Worm (Caenorhabditis elegans): ENCODE data around the gene zhit-1.

The zhit-1 gene

ce11 chrV:5596391-5597030 lies at the start of gene zhit-1:
Gene zhit-1, minus strand, starts transcription at chrV:5596551.
- TF ChIP-seq him-1 (tag; optimal IDR thresholded peaks at IDR 0.05) (no peak), dao-5 (tag; optimal IDR thresholded peaks at IDR 0.05) (no peak), W03F9.2 (tag; optimal IDR thresholded peaks at IDR 0.05) (peak; percentile 1)

DNA sequence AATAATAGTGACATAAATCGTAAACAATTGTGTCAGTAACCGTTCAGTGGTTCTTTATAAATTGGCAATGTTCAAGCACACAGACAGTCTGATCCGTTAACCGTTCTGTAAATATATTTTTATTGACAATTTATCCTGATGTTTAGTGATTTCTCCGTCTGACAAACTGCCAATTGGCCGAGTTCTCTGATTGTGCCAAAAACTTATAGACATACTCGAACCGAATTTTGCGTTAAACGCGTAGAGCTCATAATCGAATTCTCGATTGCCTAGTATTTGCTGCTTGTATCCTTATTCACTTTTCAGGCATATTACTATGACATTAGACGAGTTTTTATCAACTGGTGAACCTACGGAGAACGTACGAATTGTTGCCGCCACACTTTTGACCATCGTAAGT lies 47.8 kb upstream of the zhit-1 start, which contains the start of gene srx-117:
Gene srx-117 (plus strand): TSS at position 301 of the 400 bp plus-strand sequence.
- TF ChIP-seq dao-5 (tag; optimal IDR thresholded peaks at IDR 0.05) (no peak), him-1 (tag; optimal IDR thresholded peaks at IDR 0.05) (no peak), W03F9.2 (tag; optimal IDR thresholded peaks at IDR 0.05) (no peak)

- no peak for TF ChIP-seq dao-5 (tag; optimal IDR thresholded peaks at IDR 0.05)
- TF ChIP-seq him-1 (tag; optimal IDR thresholded peaks at IDR 0.05) = no peak
- no peak for TF ChIP-seq W03F9.2 (tag; optimal IDR thresholded peaks at IDR 0.05)
Observed at ce11 chrV:5634445-5634844, 38.1 kb upstream of the zhit-1 start.

DNA sequence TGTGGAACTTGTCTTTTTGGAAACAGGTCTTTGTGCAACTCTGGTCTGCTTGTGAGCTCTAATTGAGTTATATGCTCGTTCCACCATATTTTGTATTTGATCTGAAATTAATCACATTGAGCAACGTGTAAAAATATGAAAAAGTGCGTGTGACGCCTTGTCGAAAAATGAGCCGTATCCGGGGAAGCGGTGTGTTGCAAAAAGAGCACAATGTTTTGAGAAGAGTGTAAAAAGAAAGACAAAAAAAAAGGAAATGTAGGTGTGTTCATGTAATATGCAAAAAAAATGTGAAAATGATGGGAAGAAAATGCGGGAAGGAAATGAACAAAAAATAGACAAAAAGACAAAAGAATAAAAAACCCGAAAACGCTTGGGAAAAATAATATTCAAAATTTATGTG lies 34.4 kb upstream of the zhit-1 start, which contains the start of gene acy-4:
Gene acy-4 (minus strand): TSS at position 101 of the 400 bp plus-strand sequence.
- no peak for TF ChIP-seq W03F9.2 (tag; optimal IDR thresholded peaks at IDR 0.05)
- TF ChIP-seq him-1 (tag; optimal IDR thresholded peaks at IDR 0.05) = no peak
- TF ChIP-seq dao-5 (tag; optimal IDR thresholded peaks at IDR 0.05) = no peak

DNA sequence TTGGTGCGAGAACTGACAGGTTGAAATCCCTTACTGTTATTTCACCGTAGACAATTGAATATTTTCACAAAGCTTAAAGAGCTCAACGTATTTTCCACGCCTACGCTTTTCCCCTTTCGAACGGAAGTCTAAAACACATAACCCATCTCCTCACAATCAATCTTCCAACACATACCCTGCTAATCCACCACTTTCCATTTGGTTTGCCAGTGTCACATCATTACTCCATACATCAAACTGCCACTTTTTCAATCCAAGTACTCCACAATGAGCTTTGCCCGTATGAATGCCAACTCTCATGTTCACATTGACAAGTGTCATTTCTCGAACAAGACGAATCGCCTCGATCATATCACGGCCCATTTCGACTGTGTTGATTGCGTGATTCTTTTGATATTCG lies 31.7 kb upstream of the zhit-1 start:
- TF ChIP-seq dao-5 (tag; optimal IDR thresholded peaks at IDR 0.05) (no peak), him-1 (tag; optimal IDR thresholded peaks at IDR 0.05) (no peak), W03F9.2 (tag; optimal IDR thresholded peaks at IDR 0.05) (no peak)

DNA sequence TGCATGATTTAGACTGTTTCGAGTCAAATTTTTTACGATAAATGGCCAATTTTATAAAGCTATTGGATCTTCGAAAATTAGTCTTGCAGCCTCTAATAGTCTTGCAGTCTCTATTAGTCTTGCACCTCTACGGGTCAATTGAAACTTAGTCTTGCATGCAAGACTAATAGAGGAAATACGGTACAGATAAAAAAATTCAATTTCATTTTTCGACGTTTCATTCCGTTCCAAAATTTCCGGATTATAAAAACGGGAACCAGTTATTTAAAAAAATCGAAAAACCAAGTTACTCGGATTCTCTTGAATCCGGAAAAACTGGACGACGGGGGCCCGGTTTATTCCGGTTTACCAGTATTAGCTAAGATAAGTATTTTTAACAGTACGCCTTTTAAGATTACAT lies 25.0 kb upstream of the zhit-1 start, which contains the start of gene M03E7.1:
Gene M03E7.1 (plus strand): TSS at position 301 of the 400 bp plus-strand sequence.
- TF ChIP-seq dao-5 (tag; optimal IDR thresholded peaks at IDR 0.05) (no peak), him-1 (tag; optimal IDR thresholded peaks at IDR 0.05) (no peak), W03F9.2 (tag; optimal IDR thresholded peaks at IDR 0.05) (no peak)

DNA sequence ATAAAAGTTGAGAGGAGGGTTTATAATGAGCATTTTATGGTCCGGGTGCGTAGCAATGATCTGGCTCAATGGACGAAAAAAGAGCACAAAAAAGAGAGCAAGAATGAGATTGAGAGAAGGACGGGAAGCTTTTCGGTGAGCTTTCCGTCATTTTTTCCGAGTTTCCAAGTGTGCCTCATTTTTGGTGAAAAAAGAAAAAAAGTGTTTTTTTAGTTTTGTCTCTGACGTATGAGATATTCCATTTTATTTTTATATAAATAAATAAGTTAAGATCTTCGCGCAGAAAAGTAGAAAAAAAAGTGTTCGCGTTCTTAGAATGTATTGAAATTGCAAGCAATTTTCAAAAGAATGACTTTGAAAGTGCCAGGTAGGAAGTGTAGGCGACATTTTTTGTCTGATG lies 23.7 kb upstream of the zhit-1 start, which contains the start of gene memb-2:
Gene memb-2 (minus strand): TSS at position 101 of the 400 bp plus-strand sequence.
- TF ChIP-seq dao-5 (tag; optimal IDR thresholded peaks at IDR 0.05) = no peak
- TF ChIP-seq him-1 (tag; optimal IDR thresholded peaks at IDR 0.05) = no peak
- TF ChIP-seq W03F9.2 (tag; optimal IDR thresholded peaks at IDR 0.05) = no peak

DNA sequence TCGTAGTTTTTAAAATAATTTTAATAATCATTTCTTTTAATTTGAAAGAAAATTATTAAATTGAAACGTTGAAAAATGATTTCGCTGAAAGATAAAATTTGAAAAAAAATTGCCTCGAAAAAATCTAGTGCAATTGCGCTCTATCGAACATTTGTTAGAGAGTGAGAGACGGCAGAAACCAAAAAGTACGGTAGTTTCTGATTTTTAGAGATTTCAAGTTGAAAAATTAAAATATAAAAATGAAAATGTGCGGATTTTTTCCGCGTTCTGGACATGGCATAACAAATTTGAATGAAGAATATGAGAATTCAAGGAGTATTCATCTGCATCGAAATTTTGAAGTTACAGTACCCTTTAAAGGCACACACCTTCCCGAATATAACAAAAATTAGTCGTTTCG lies 23.0 kb upstream of the zhit-1 start:
- TF ChIP-seq him-1 (tag; optimal IDR thresholded peaks at IDR 0.05) (no peak), dao-5 (tag; optimal IDR thresholded peaks at IDR 0.05) (no peak), W03F9.2 (tag; optimal IDR thresholded peaks at IDR 0.05) (no peak)

DNA sequence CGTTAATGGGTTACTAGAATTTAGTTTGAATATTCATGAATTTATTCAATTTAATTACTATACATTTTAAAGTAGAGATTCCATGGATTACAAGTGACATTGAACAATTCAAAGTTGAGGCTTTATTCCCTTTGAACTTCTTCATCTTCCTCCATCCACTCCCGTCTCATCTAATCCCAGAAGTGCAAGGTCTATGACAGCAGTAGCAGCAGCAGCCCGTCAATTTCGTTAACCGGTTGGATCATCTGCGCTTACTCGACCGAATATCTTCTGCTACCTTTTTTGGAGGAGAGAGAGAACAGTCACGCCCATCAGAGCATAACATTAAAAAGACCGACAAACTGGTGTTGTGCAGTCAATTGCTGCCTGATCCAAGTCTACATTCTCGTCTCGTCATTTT lies 20.9 kb upstream of the zhit-1 start, which contains the start of gene M03E7.2:
Gene M03E7.2 (plus strand): TSS at position 301 of the 400 bp plus-strand sequence.
- TF ChIP-seq dao-5 (tag; optimal IDR thresholded peaks at IDR 0.05) (no peak), W03F9.2 (tag; optimal IDR thresholded peaks at IDR 0.05) (no peak), him-1 (tag; optimal IDR thresholded peaks at IDR 0.05) (no peak)

DNA sequence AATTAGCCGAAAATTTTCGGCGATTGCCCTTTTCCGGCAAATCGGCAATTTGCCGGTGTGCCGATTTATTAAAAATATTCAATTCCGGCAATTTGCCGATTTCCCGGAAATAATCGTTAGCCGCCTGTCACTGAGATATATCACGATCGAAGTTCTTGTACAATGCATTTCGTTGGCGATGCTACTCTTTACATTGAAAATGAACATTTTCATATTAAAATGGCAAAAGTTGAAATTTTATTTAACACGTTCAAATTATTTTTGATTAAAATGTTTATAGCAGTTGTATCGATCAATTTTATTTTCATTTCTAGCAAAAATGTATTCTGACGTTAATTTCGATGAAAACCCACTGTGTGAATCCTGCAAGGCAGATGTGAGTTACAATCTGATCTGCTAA lies 18.4 kb upstream of the zhit-1 start, which contains the start of gene M03E7.3:
Gene M03E7.3 (plus strand): TSS at position 301 of the 400 bp plus-strand sequence.
- no peak for TF ChIP-seq dao-5 (tag; optimal IDR thresholded peaks at IDR 0.05)
- no peak for TF ChIP-seq him-1 (tag; optimal IDR thresholded peaks at IDR 0.05)
- no peak for TF ChIP-seq W03F9.2 (tag; optimal IDR thresholded peaks at IDR 0.05)

DNA sequence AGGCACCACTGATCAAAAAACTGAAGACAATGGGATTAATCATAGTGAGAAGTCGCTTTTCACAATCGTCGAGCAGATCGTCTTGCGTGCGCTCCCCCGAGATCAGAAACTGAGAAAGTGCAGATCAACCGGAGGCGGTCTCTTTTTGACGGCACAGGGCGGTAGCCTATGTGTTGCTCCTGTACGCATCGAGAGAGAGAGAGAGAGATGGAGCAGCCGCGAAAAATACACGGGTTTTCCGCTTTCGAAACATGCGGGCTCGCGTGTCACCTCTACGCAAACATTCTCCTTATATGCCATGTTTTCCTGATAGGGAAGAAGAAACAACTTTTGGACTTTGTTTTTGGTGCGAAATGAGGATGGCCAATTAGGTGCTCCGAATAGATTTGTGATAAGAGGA lies 16.8 kb upstream of the zhit-1 start, which contains the start of gene lrpc-1:
Gene lrpc-1 (minus strand): TSS at position 101 of the 400 bp plus-strand sequence.
- no peak for TF ChIP-seq W03F9.2 (tag; optimal IDR thresholded peaks at IDR 0.05)
- TF ChIP-seq him-1 (tag; optimal IDR thresholded peaks at IDR 0.05) = no peak
- TF ChIP-seq dao-5 (tag; optimal IDR thresholded peaks at IDR 0.05) = no peak

DNA sequence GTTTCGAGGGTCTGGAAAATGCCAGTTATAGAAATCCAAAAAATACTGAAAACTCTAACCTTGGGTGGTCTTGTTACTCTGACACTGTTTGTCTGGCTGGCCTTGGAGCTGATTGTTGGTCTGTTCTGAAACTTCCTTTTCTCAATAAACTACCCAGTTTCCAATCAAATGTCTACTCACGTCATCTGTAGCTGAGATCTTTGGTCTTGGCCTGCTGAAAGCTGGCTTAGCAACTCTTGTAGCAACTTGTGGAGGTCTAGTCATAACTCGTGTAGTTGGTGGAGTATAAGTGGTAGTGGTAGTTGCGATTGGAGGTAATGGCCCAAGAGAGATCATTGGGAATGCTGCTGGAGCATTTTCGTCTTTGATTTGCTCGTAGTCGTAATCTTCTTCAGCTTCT lies 13.8 kb upstream of the zhit-1 start:
- TF ChIP-seq him-1 (tag; optimal IDR thresholded peaks at IDR 0.05) = no peak
- TF ChIP-seq W03F9.2 (tag; optimal IDR thresholded peaks at IDR 0.05) = no peak
- no peak for TF ChIP-seq dao-5 (tag; optimal IDR thresholded peaks at IDR 0.05)

DNA sequence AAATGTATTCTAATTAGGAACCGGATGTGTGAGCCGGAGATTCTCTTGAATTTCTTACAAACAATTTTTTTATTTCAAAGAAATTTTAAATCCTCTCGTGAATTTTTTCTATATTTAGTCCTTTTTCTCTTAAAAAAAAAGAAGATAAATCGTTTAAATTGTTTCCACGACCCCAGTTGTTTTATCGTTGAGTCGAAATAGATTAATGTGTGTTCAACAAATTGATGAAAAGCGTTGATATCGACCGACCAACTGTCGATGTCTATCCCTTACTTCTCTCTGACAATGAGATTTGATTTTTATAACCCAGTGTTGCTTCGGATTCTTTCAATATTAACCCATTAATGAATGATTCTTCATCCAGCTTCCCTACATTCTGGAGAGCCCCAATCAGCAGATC lies 9.9 kb upstream of the zhit-1 start, which contains the start of gene CD4.1:
Gene CD4.1 (plus strand): TSS at position 301 of the 400 bp plus-strand sequence.
- no peak for TF ChIP-seq dao-5 (tag; optimal IDR thresholded peaks at IDR 0.05)
- TF ChIP-seq him-1 (tag; optimal IDR thresholded peaks at IDR 0.05) = no peak
- no peak for TF ChIP-seq W03F9.2 (tag; optimal IDR thresholded peaks at IDR 0.05)

- TF ChIP-seq him-1 (tag; optimal IDR thresholded peaks at IDR 0.05) = no peak
- TF ChIP-seq W03F9.2 (tag; optimal IDR thresholded peaks at IDR 0.05) = no peak
- TF ChIP-seq dao-5 (tag; optimal IDR thresholded peaks at IDR 0.05) = no peak
Observed at ce11 chrV:5601263-5601662, 4.9 kb upstream of the zhit-1 start, which contains the start of gene CD4.8. Gene CD4.8, minus strand, starts transcription at chrV:5601363.
